Worm (Caenorhabditis elegans) whole organism, L2 larva: ENCODE results near the gene clec-213.
A peak's percentile ranks its signal among the peaks of the same experiment; 100 is the strongest.

ENCODE experiments used
- F13H6.1 ChIP-seq: sonication (generic microtip); optimal IDR thresholded peaks from 2 replicates; lab custom pipeline; 2016; ENCODE audit warnings: missing genetic modification characterization, missing compliant biosample characterization
- R02D3.7 ChIP-seq: fragments of 150-350 bp; optimal IDR thresholded peaks from 2 replicates; lab custom pipeline; 2014; ENCODE audit warnings: missing biosample characterization, missing genetic modification characterization
- Y55F3AM.14 ChIP-seq: fragments of 200-800 bp; sonication (Bioruptor generic); optimal IDR thresholded peaks from 2 replicates; lab custom pipeline; 2018; ENCODE audit warnings: mild to moderate bottlenecking, missing genetic modification characterization, missing compliant biosample characterization
- ZK546.5 ChIP-seq: sonication (generic microtip); optimal IDR thresholded peaks from 2 replicates; lab custom pipeline; 2017; ENCODE audit warnings: missing biosample characterization, missing genetic modification characterization
- alr-1 ChIP-seq: fragments of 150-350 bp; optimal IDR thresholded peaks from 2 replicates; lab custom pipeline; 2014; ENCODE audit warnings: missing biosample characterization, missing genetic modification characterization
- aly-2 ChIP-seq: fragments of 150-350 bp; optimal IDR thresholded peaks from 2 replicates; lab custom pipeline; 2014; ENCODE audit warnings: missing biosample characterization, missing genetic modification characterization
- blmp-1 ChIP-seq: sonication (generic microtip); optimal IDR thresholded peaks from 2 replicates; lab custom pipeline; 2017; ENCODE audit warnings: missing genetic modification characterization, mild to moderate bottlenecking, missing compliant biosample characterization, antibody characterized with exemption, moderate library complexity; ENCODE audit not compliant: insufficient read depth
- ceh-16 ChIP-seq: fragments of 150-350 bp; optimal IDR thresholded peaks from 2 replicates; lab custom pipeline; 2014; ENCODE audit warnings: missing biosample characterization, missing genetic modification characterization
- ceh-82 ChIP-seq: fragments of 150-350 bp; optimal IDR thresholded peaks from 2 replicates; lab custom pipeline; 2014; ENCODE audit warnings: missing biosample characterization, missing genetic modification characterization
- crh-2 ChIP-seq: sonication (generic microtip); optimal IDR thresholded peaks from 2 replicates; lab custom pipeline; 2017; ENCODE audit warnings: missing biosample characterization, missing genetic modification characterization
- dmd-4 ChIP-seq: sonication (generic microtip); optimal IDR thresholded peaks from 2 replicates; lab custom pipeline; 2017; ENCODE audit warnings: missing biosample characterization, missing genetic modification characterization
- egl-27 ChIP-seq: sonication (generic microtip); optimal IDR thresholded peaks from 3 replicates; lab custom pipeline; 2017; ENCODE audit warnings: missing biosample characterization, missing genetic modification reagents, missing genetic modification characterization
- elt-1 ChIP-seq: fragments of 150-350 bp; optimal IDR thresholded peaks from 2 replicates; lab custom pipeline; 2014; ENCODE audit warnings: missing biosample characterization, missing genetic modification characterization
- elt-3 ChIP-seq: sonication (generic microtip); optimal IDR thresholded peaks from 2 replicates; lab custom pipeline; 2017; ENCODE audit warnings: missing biosample characterization, missing genetic modification characterization
- fos-1 ChIP-seq: fragments of 150-350 bp; optimal IDR thresholded peaks from 2 replicates; lab custom pipeline; 2014; ENCODE audit warnings: missing biosample characterization, missing genetic modification characterization
- lin-11 ChIP-seq: fragments of 150-350 bp; sonication (generic microtip); optimal IDR thresholded peaks from 2 replicates; lab custom pipeline; 2014; ENCODE audit warnings: missing biosample characterization, missing genetic modification characterization, inconsistent platforms, mixed read lengths
- lin-13 ChIP-seq: fragments of 150-350 bp; optimal IDR thresholded peaks from 2 replicates; lab custom pipeline; 2014; ENCODE audit warnings: missing biosample characterization, missing genetic modification reagents, missing genetic modification characterization
- lin-39 ChIP-seq: fragments of 150-350 bp; optimal IDR thresholded peaks from 2 replicates; lab custom pipeline; 2014; ENCODE audit warnings: missing biosample characterization, missing genetic modification reagents, missing genetic modification characterization
- lsy-2 ChIP-seq, 2 experiments: fragments of 150-350 bp in 1 of 2; sonication (generic microtip) in 1 of 2; optimal IDR thresholded peaks; 2 replicates each; lab custom pipeline; 2014 to 2017; ENCODE audit warnings: missing biosample characterization in 2 of 2, missing genetic modification characterization in 2 of 2
- mab-5 ChIP-seq: fragments of 150-350 bp; optimal IDR thresholded peaks from 2 replicates; lab custom pipeline; 2014; ENCODE audit warnings: missing biosample characterization, missing genetic modification characterization
- mbf-1 ChIP-seq: sonication (generic microtip); optimal IDR thresholded peaks from 2 replicates; lab custom pipeline; 2017; ENCODE audit warnings: missing biosample characterization, missing genetic modification characterization
- nhr-10 ChIP-seq: sonication (generic microtip); optimal IDR thresholded peaks from 2 replicates; lab custom pipeline; 2017; ENCODE audit warnings: missing biosample characterization, missing genetic modification characterization
- nhr-11 ChIP-seq: fragments of 150-350 bp; optimal IDR thresholded peaks from 2 replicates; lab custom pipeline; 2014; ENCODE audit warnings: missing biosample characterization, missing genetic modification characterization
- nhr-12 ChIP-seq: fragments of 150-350 bp; optimal IDR thresholded peaks from 2 replicates; lab custom pipeline; 2014; ENCODE audit warnings: missing biosample characterization, missing genetic modification characterization
- nhr-21 ChIP-seq: fragments of 150-350 bp; optimal IDR thresholded peaks from 2 replicates; lab custom pipeline; 2014; ENCODE audit warnings: missing biosample characterization, missing genetic modification characterization
- nhr-23 ChIP-seq: fragments of 150-350 bp; optimal IDR thresholded peaks from 2 replicates; lab custom pipeline; 2014; ENCODE audit warnings: missing biosample characterization, missing genetic modification reagents, missing genetic modification characterization
- nhr-25 ChIP-seq: fragments of 150-350 bp; sonication (generic microtip); optimal IDR thresholded peaks from 3 replicates; lab custom pipeline; 2014; ENCODE audit warnings: missing biosample characterization, missing genetic modification characterization
- nhr-6 ChIP-seq: fragments of 150-350 bp; optimal IDR thresholded peaks from 2 replicates; lab custom pipeline; 2014; ENCODE audit warnings: missing biosample characterization, missing genetic modification characterization
- peb-1 ChIP-seq: fragments of 150-350 bp; optimal IDR thresholded peaks from 2 replicates; lab custom pipeline; 2014; ENCODE audit warnings: missing biosample characterization, missing genetic modification characterization
- sma-3 ChIP-seq: sonication (generic microtip); optimal IDR thresholded peaks from 2 replicates; lab custom pipeline; 2016; ENCODE audit warnings: missing genetic modification reagents, missing genetic modification characterization, missing compliant biosample characterization
- snpc-4 ChIP-seq: fragments of 150-350 bp; optimal IDR thresholded peaks from 2 replicates; lab custom pipeline; 2014; ENCODE audit warnings: missing biosample characterization, missing genetic modification characterization
- unc-39 ChIP-seq: fragments of 150-350 bp; optimal IDR thresholded peaks from 2 replicates; lab custom pipeline; 2014; ENCODE audit warnings: missing biosample characterization, missing genetic modification characterization
- zag-1 ChIP-seq: fragments of 150-350 bp; optimal IDR thresholded peaks from 2 replicates; lab custom pipeline; 2014; ENCODE audit warnings: missing biosample characterization, missing genetic modification characterization
- ztf-11 ChIP-seq: sonication (generic microtip); optimal IDR thresholded peaks from 2 replicates; lab custom pipeline; 2017; ENCODE audit warnings: missing biosample characterization, missing genetic modification characterization

Gene clec-213

ce11 chrV:7590454-7590853 lies 14.5 kb upstream of the clec-213 start, which contains the start of gene C50E3.6:
Gene C50E3.6, minus strand, starts transcription at chrV:7590554.
- no peak for TF ChIP-seq nhr-25 (tag; lab: Kevin White, UChicago)

ce11 chrV:7595132-7595531 lies 9.8 kb upstream of the clec-213 start:
- TF ChIP-seq snpc-4 (tag; lab: Kevin White, UChicago) (peak; percentile 24), dmd-4 (no peak)

- TF ChIP-seq nhr-12 (tag; lab: Kevin White, UChicago) = no peak
- TF ChIP-seq sma-3 (GFP tag; lab: Kevin White, UChicago) = no peak
- no peak for TF ChIP-seq lin-11 (tag; lab: Kevin White, UChicago)
- no peak for TF ChIP-seq peb-1 (tag; lab: Kevin White, UChicago)
- TF ChIP-seq blmp-1 (tag; lab: Kevin White, UChicago) = no peak
- TF ChIP-seq mab-5 = no peak
- TF ChIP-seq Y55F3AM.14 = no peak
- no peak for TF ChIP-seq ztf-11
- TF ChIP-seq aly-2 (tag; lab: Kevin White, UChicago) = no peak
- no peak for TF ChIP-seq nhr-10 (tag; lab: Kevin White, UChicago)
- TF ChIP-seq nhr-11 (tag; lab: Kevin White, UChicago) = no peak
- TF ChIP-seq ZK546.5 (tag; lab: Kevin White, UChicago) = no peak
- no peak for TF ChIP-seq F13H6.1 (tag; lab: Kevin White, UChicago)
- TF ChIP-seq mbf-1 = no peak
- no peak for TF ChIP-seq egl-27 (tag; lab: Kevin White, UChicago)
- no peak for TF ChIP-seq ceh-16 (tag; lab: Kevin White, UChicago)
These were observed 6.7 kb upstream of the clec-213 start, which contains the start of gene C50E3.7 for ce11 chrV:7598269-7598668. Gene C50E3.7, minus strand, starts transcription at chrV:7598369.

- no peak for TF ChIP-seq nhr-25 (tag; lab: Kevin White, UChicago)
- no peak for TF ChIP-seq nhr-12 (tag; lab: Kevin White, UChicago)
- TF ChIP-seq R02D3.7 (tag; lab: Kevin White, UChicago) = no peak
- TF ChIP-seq lin-11 (tag; lab: Kevin White, UChicago) = no peak
- no peak for TF ChIP-seq ZK546.5 (tag; lab: Kevin White, UChicago)
- TF ChIP-seq sma-3 (GFP tag; lab: Kevin White, UChicago) = no peak
- TF ChIP-seq crh-2 (tag; lab: Kevin White, UChicago) = no peak
- no peak for TF ChIP-seq elt-1 (tag; lab: Kevin White, UChicago)
- no peak for TF ChIP-seq lin-39
- no peak for TF ChIP-seq zag-1 (tag; lab: Kevin White, UChicago)
These were observed 4.8 kb upstream of the clec-213 start, which contains the start of gene C50E3.9 for ce11 chrV:7600149-7600548. Gene C50E3.9, minus strand, starts transcription at chrV:7600249.

- TF ChIP-seq mbf-1 (no peak), F13H6.1 (tag; lab: Kevin White, UChicago) (no peak), elt-3 (tag; lab: Kevin White, UChicago) (no peak), aly-2 (tag; lab: Kevin White, UChicago) (no peak), nhr-6 (tag; lab: Kevin White, UChicago) (no peak), lin-39 (no peak), nhr-21 (tag; lab: Kevin White, UChicago) (no peak), nhr-25 (tag; lab: Kevin White, UChicago) (no peak), nhr-23 (tag; lab: Kevin White, UChicago) (no peak), unc-39 (no peak), peb-1 (tag; lab: Kevin White, UChicago) (no peak), ztf-11 (no peak), lin-11 (tag; lab: Kevin White, UChicago) (no peak), fos-1 (tag; lab: Kevin White, UChicago) (no peak), egl-27 (tag; lab: Kevin White, UChicago) (no peak), lin-13 (GFP tag; lab: Kevin White, UChicago) (no peak), alr-1 (tag; lab: Kevin White, UChicago) (no peak), nhr-11 (tag; lab: Kevin White, UChicago) (no peak), ceh-82 (tag; lab: Kevin White, UChicago) (no peak), lsy-2 (tag; optimal IDR thresholded peaks at IDR 0.05; lab: Kevin White, UChicago) (no peak)
These were observed 3.5 kb upstream of the clec-213 start, which contains the start of gene scl-26 for ce11 chrV:7601443-7601842. Gene scl-26, minus strand, starts transcription at chrV:7601543.
